Worm (Caenorhabditis elegans) whole organism, L4/young adult: ENCODE results near the gene prp-18.

Experiments
- W03F9.2 ChIP-seq: fragments of 150-350 bp; optimal IDR thresholded peaks from 2 replicates; lab custom pipeline; 2014; ENCODE audit warnings: missing biosample characterization, missing genetic modification characterization
- dao-5 ChIP-seq: sonication (generic microtip); optimal IDR thresholded peaks from 2 replicates; lab custom pipeline; 2016; ENCODE audit warnings: missing genotype, missing genetic modification characterization, moderate library complexity, missing compliant biosample characterization
- him-1 ChIP-seq: sonication (generic microtip); optimal IDR thresholded peaks from 2 replicates; lab custom pipeline; 2016; ENCODE audit warnings: missing genotype, missing genetic modification reagents, missing genetic modification characterization, missing compliant biosample characterization

prp-18 gene

DNA sequence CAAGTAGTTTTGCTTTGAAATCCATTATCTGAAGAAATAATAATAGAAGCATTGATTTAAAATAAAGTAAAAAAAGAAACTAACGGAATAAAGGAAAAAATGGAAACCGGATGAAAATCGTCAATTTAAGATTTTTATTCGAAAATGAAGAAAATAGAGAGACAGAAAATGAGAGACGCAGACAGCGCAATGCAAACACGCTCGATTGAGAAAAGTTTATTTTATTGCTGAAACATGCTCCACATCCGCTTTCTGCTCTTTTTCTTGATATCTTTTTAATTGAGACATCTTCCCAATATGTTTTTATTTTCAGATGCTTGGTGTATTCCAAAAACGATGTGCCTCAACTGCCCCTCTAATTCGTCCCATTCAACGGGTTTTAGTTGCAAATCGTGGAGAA lies at the start of gene prp-18, which contains the start of gene mccc-1:
prp-18 (minus strand) TSS at position 127 of the 400 bp plus-strand sequence.
mccc-1 (plus strand) TSS at position 314 of the 400 bp plus-strand sequence.
- TF ChIP-seq him-1 (tag; lab: Kevin White, UChicago) (no peak), dao-5 (tag; lab: Kevin White, UChicago) (no peak), W03F9.2 (tag; lab: Kevin White, UChicago) (no peak)

DNA sequence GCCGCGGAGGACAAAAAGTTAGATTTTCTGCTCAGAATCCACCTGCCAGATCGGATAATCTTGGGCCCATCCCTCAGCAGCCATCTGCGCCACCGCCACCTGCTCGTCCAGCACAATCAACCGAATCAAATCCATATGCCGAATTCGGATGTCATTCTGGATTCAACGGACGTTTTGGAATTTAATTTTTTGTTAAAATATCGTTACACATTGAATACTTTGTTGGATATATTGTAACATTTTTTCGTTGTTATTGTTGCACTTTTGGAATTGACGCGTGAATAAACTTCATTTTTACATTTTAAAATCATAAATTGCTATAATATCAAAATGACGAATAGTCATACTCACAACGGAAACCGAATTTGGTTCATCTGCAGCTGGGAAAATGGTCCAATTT lies 49.4 kb upstream of the prp-18 start, which contains the start of gene spe-29:
spe-29 (plus strand) TSS at position 301 of the 400 bp plus-strand sequence.
- TF ChIP-seq him-1 (tag; lab: Kevin White, UChicago) (no peak), W03F9.2 (tag; lab: Kevin White, UChicago) (no peak), dao-5 (tag; lab: Kevin White, UChicago) (no peak)

DNA sequence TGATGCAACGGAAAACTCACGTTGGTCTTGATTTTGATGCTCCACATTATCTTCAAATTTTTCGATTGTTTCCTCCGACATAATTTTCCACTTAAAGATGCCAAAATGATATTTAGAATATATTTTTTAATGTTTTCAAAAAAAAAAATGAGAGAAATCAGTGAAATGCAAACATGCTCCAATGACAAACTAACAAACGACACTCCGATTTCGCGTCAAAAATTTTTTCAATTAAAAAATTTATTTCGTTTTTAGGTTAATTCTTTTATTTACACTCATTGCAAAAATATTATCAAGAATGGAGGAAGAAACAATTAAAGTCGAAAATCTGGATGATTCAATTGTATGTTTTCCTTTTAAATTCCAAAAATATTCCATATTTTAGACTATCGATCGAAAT lies 47.9 kb upstream of the prp-18 start, which contains the start of the genes trmt-10A and F25H8.2:
trmt-10A (minus strand) TSS at position 159 of the 400 bp plus-strand sequence.
F25H8.2 (plus strand) TSS at position 181 of the 400 bp plus-strand sequence.
- TF ChIP-seq W03F9.2 (tag; lab: Kevin White, UChicago) (no peak), him-1 (tag; lab: Kevin White, UChicago) (no peak), dao-5 (tag; lab: Kevin White, UChicago) (no peak)

DNA sequence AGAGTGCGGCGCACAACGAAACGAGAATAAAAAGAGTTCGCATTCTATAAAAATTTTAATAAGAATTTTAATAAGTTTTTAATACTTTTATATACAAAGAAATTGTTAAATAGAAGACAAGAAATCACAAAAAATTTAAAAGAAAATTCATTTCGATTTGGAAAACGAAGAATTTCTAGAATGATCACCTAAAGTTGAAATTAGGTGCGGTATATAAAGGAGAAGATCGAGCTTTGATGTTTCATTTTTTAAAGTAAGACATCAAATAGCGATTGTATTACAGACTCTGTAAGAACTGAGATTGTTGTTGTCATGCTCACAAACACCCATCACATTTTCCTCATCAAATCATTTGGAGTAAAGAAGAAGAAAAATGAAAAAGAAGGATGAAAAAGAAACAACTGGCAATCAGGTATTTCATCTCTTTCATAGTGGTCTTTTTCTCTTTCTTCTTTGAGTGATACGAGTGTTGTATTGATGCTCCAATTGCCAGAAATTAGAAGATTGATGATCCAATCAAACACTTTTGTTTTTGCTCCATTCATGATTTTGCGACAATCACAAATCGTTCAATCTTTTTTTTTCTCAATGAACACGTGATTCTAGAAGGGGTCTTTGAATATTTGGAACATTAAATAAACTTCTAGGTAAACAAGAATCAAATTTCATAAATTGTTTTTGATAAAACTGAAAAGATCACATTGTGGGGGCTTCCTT lies 44.2 kb upstream of the prp-18 start, which contains the start of gene dur-1:
dur-1 (minus strand) TSS at position 51 of the 717 bp plus-strand sequence.
- TF ChIP-seq W03F9.2 (tag; lab: Kevin White, UChicago) (no peak), him-1 (tag; lab: Kevin White, UChicago) (no peak), dao-5 (tag; lab: Kevin White, UChicago) (no peak)

DNA sequence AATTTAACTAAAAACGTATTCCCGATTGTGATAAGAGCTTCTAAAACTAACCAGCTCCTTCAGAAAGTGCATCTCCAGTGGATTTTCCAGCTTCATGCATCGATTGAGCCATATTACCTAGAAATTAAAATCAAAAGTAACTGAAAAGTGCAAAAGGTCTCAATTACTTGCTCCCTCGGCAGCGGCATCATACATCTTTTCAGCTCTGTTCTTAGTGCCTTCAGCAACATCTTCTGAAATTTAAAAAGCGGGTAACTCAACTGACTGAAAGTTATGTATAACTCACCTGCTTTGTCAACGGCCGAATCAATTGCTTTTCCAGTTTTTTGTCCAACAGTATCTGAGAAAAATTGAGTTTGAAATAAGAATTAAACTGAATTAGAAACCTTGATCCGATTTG lies 40.2 kb upstream of the prp-18 start:
- no peak for TF ChIP-seq dao-5 (tag; lab: Kevin White, UChicago)
- no peak for TF ChIP-seq him-1 (tag; lab: Kevin White, UChicago)
- no peak for TF ChIP-seq W03F9.2 (tag; lab: Kevin White, UChicago)

DNA sequence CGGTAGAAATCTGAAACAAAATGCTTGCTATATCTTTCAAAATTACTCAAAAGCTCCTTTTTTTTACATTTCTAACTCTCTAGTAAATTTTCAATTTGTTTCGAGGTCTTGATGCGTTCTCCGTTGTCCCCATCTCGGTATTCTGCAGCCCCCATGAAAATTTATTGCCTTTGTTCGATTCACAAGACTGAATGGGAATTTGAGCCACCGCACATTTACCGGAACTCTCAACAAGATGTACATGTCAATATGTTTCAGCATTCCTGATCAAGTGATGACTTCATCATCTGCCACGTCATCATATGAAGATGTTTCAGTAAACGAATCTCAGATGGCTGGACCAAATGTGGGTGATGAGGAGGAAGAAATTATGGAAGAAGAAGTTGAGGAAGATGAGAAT lies 36.2 kb upstream of the prp-18 start:
- TF ChIP-seq dao-5 (tag; lab: Kevin White, UChicago), result no peak
- TF ChIP-seq him-1 (tag; lab: Kevin White, UChicago), result no peak
- TF ChIP-seq W03F9.2 (tag; lab: Kevin White, UChicago), result no peak

DNA sequence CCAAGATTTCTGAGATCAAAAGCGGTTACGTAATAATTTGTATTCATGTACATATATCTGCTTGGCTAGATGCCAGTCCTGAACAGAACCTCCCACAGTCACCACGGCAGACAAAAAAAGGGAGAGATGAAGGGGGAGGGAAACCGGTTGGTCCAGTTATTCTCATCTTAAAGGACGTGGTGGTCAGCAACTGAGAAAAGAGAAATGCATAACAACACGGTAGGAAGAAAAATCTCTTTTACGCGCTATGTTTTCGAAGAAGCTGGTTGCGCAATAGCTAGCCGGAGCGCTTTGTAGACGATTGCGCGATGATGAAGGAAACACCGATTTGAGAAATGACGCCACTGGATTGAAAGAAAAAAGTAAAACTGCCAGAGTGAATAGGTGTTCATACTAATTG lies 33.8 kb upstream of the prp-18 start:
- TF ChIP-seq W03F9.2 (tag; lab: Kevin White, UChicago) (no peak), him-1 (tag; lab: Kevin White, UChicago) (no peak), dao-5 (tag; lab: Kevin White, UChicago) (no peak)

DNA sequence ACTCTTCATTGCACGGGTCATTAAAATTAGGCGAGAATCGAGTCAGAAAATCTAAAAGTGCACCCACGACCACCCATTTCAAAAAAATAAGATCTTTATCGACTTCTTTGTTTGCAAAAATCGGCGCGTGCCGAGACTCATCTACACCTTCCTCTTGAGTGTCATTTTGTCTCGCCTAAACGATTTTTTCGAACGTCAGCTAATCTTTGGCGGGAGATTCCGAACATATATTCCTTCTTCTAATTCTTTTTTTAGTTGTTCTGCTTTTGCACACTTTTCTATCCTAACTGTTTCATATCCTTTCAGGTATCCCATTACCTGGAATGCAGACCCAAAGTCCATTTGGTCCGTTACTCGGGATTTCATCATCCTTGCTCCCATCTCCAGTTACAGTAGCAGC lies 32.0 kb upstream of the prp-18 start, which contains the start of gene bed-3:
bed-3 (plus strand) TSS at position 301 of the 400 bp plus-strand sequence.
- TF ChIP-seq dao-5 (tag; lab: Kevin White, UChicago), result no peak
- TF ChIP-seq W03F9.2 (tag; lab: Kevin White, UChicago), result no peak
- no peak for TF ChIP-seq him-1 (tag; lab: Kevin White, UChicago)

DNA sequence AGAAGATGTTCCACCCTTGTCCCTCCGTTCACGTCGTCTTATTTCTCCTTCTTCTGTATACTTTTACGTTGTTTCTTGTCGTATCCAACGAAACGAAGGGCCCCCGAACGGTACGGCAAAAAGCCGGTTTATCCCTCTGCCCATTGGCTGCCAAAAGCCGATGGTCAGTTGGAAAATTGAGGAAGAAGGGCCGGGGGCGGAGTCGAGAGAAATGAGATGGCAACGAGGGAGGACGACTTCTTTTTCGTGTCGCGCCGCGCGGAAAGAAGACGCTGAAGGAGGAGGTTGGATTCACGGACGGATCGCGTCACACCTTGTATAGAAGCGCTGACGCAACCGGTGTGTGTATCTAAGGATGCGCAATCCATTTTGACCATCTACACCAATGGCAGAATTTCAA lies 30.9 kb upstream of the prp-18 start:
- TF ChIP-seq him-1 (tag; lab: Kevin White, UChicago), result no peak
- TF ChIP-seq dao-5 (tag; lab: Kevin White, UChicago), result no peak
- no peak for TF ChIP-seq W03F9.2 (tag; lab: Kevin White, UChicago)

DNA sequence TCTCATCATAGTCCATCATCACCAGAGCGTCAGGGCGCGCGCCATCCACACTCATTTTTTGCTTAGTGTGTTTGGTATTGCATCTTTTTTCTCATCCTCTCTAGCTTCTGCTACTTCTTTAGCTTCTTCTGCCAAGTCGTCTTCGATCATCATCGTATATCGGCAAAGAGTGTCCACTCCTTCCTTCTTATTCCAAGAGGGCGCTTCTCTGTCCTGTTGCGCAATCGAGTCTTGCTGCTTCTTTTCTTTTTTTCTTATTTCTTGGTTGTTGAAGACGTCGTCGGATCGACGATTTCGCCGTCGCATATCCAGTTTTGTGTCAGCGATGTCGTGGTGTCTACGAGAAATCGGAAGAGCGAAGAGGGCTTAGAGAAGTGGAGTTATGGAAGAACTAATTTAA lies 28.9 kb upstream of the prp-18 start:
- TF ChIP-seq W03F9.2 (tag; lab: Kevin White, UChicago) (no peak), him-1 (tag; lab: Kevin White, UChicago) (no peak), dao-5 (tag; lab: Kevin White, UChicago) (no peak)

DNA sequence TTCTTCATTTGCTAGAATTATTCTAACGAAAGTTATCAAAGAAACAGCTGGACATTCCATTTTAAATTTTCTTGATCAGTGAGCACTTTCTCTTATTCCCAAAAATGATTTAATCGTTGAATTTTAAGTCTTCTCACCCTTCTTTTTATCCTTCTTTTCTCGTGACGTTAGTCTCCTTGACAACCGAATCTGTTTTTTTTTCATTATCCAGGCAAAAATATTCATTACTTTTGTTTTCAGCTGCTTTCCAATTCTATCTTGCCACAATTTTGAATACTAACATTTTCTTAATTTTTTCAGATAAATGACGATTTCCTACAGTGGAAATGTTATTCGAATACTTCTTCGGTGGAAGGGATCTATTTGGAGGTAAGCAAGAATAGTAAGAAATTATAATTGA lies 19.4 kb upstream of the prp-18 start, which contains the start of gene best-13:
best-13 (plus strand) TSS at position 301 of the 400 bp plus-strand sequence.
- no peak for TF ChIP-seq dao-5 (tag; lab: Kevin White, UChicago)
- TF ChIP-seq him-1 (tag; lab: Kevin White, UChicago), result no peak
- no peak for TF ChIP-seq W03F9.2 (tag; lab: Kevin White, UChicago)

DNA sequence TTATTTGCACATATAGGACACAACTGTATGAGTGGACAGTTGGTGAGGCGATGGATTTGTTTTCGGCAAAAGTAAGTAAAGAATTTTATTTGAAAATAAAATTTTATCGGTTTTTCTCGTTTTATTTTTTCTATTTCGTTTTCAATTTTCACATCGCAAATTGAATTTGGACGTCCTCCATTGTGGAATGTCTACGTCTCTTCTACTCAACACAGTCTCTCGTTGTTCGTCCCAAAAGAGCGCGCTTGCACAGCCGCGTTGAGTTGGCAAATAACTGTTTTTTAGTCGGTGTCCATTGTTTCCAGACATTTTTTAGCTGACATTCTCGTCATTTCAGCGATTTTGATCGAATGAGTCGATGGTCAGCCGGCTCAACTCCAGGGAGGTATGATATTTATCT lies 15.0 kb upstream of the prp-18 start:
- no peak for TF ChIP-seq W03F9.2 (tag; lab: Kevin White, UChicago)
- TF ChIP-seq dao-5 (tag; lab: Kevin White, UChicago), result no peak
- TF ChIP-seq him-1 (tag; lab: Kevin White, UChicago), result no peak

DNA sequence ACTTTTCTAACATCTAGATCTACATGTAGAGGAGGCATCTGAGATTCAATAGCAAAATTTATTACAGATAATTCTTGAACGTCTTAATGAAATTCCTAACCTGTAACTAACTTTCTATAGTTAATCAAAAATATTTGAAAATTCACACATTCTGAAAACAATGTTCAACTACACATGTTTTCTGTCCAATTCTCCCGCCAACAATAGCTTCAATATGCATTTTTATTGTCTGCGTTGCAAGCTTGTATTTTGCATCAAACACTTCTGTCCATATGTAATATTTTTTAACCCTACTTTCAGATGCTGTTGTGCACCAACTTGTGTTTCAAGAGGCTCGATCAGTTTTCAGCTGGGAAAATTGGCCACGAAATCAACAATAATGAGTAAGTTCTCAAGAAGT lies 14.5 kb upstream of the prp-18 start, which contains the start of gene tbc-3:
tbc-3 (plus strand) TSS at position 301 of the 400 bp plus-strand sequence.
- no peak for TF ChIP-seq dao-5 (tag; lab: Kevin White, UChicago)
- no peak for TF ChIP-seq W03F9.2 (tag; lab: Kevin White, UChicago)
- TF ChIP-seq him-1 (tag; lab: Kevin White, UChicago), result no peak
